Worm (Caenorhabditis elegans) whole organism, midembryonic: ENCODE data around the gene C54C6.11.

Experiments
- T22C8.4 ChIP-seq: fragments of 200-800 bp; sonication (Bioruptor generic); IDR thresholded peaks from 2 replicates; pipeline ENCODE4 v1.3.6; 2022; ENCODE audit warnings: missing genetic modification characterization, missing compliant biosample characterization
- cog-1 ChIP-seq: sonication (generic microtip); optimal IDR thresholded peaks from 2 replicates; lab custom pipeline; 2016; ENCODE audit warnings: missing genetic modification characterization, missing compliant biosample characterization
- flt-1 ChIP-seq: fragments of 200-800 bp; sonication (Bioruptor generic); IDR thresholded peaks from 2 replicates; pipeline ENCODE4 v1.3.6; 2022; ENCODE audit warnings: missing genetic modification characterization, missing compliant biosample characterization
- klf-2 ChIP-seq: fragments of 200-800 bp; sonication (Bioruptor generic); conservative IDR thresholded peaks from 2 replicates; pipeline ENCODE4 v1.3.6; 2022; ENCODE audit warnings: missing genetic modification reagents, missing genetic modification characterization, missing compliant biosample characterization
- med-1 ChIP-seq: sonication (generic microtip); optimal IDR thresholded peaks from 2 replicates; lab custom pipeline; 2017; ENCODE audit warnings: missing genetic modification characterization, mild to moderate bottlenecking, missing compliant biosample characterization, antibody characterized with exemption, missing genetic modification reagents; ENCODE audit not compliant: insufficient read depth
- ref-1 ChIP-seq: fragments of 200-800 bp; sonication (Bioruptor generic); conservative IDR thresholded peaks from 2 replicates; pipeline ENCODE4 v1.3.6; 2022; ENCODE audit warnings: missing genetic modification reagents, missing genetic modification characterization, missing compliant biosample characterization
- tab-1 ChIP-seq: fragments of 200-800 bp; sonication (Bioruptor generic); IDR thresholded peaks from 2 replicates; pipeline ENCODE4 v1.3.6; 2022; ENCODE audit warnings: missing genetic modification characterization, missing compliant biosample characterization
- ztf-23 ChIP-seq: fragments of 200-800 bp; sonication (Bioruptor generic); IDR thresholded peaks from 2 replicates; pipeline ENCODE4 v1.3.6; 2022; ENCODE audit warnings: missing genetic modification reagents, missing genetic modification characterization, missing compliant biosample characterization
- ztf-29 ChIP-seq: fragments of 200-800 bp; sonication (Bioruptor generic); IDR thresholded peaks from 2 replicates; pipeline ENCODE4 v1.3.6; 2022; ENCODE audit warnings: missing genetic modification reagents, missing genetic modification characterization, missing compliant biosample characterization

C54C6.11 gene

ce11 chrIII:3519505-3519904 lies 28.6 kb upstream of the C54C6.11 start, which contains the start of gene hmit-1.3:
TSS of gene hmit-1.3 (minus strand) at chrIII:3519607.
- TF ChIP-seq med-1 (GFP tag; lab: Kevin White, UChicago) (no peak), flt-1 (GFP tag; lab: Robert Waterston, UW) (no peak), tab-1 (GFP tag; lab: Robert Waterston, UW) (no peak)

ce11 chrIII:3520417-3520816 lies 27.7 kb upstream of the C54C6.11 start:
- TF ChIP-seq T22C8.4 (GFP tag; lab: Robert Waterston, UW), result no peak
- TF ChIP-seq ztf-23 (GFP tag; lab: Robert Waterston, UW), result no peak
- no peak for TF ChIP-seq tab-1 (GFP tag; lab: Robert Waterston, UW)
- TF ChIP-seq flt-1 (GFP tag; lab: Robert Waterston, UW), result no peak
- no peak for TF ChIP-seq ref-1
- TF ChIP-seq ztf-29, result no peak
- no peak for TF ChIP-seq med-1 (GFP tag; lab: Kevin White, UChicago)
- TF ChIP-seq cog-1 (tag; lab: Kevin White, UChicago), result no peak
- no peak for TF ChIP-seq klf-2

DNA sequence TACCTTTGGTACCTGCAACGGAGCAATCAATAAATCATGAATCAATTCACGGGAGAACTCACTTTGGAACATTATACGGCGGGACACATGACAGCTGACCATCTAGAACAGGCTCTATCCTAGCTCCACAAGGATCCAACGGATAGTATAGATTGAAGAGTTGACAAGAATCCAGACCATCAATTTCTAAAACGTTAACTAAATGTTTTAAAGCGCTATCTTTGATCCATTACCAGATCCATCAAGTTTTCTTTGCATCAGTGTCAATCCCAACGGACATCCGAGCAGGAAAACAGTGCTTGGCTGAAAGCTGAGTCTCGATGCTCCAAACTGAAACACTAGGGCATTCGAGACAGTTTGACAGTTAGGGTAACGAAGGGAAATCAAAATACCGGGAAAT lies 24.8 kb upstream of the C54C6.11 start:
- TF ChIP-seq ztf-23 (GFP tag; lab: Robert Waterston, UW) (no peak), ztf-29 (no peak)

DNA sequence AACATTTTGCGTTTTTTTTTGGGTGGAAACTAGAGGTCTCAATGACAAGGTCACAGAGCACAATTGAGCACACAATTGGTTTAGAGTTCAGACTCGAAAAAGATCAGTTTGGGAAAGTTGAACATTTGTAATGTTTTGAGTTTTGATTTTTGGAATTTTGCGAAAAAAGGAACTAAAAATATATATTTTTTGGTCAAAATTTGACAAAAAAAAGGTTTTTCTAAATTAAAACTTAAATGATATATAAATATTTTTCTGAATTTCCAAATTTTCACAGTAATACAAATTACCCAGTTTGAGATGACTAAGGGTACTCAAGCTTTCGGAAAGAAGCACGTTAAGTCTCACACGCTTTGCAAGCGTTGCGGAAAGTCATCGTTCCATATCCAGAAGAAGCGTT lies 19.8 kb upstream of the C54C6.11 start, which contains the start of gene rpl-37:
Gene rpl-37, plus strand, starts transcription at position 301 of the 400 bp plus-strand sequence.
- TF ChIP-seq T22C8.4 (GFP tag; lab: Robert Waterston, UW), result no peak
- TF ChIP-seq ref-1, result no peak
- TF ChIP-seq ztf-29, result no peak
- no peak for TF ChIP-seq tab-1 (GFP tag; lab: Robert Waterston, UW)
- no peak for TF ChIP-seq klf-2
- TF ChIP-seq med-1 (GFP tag; lab: Kevin White, UChicago), result no peak

ce11 chrIII:3529744-3530208 lies 18.3 kb upstream of the C54C6.11 start, which contains the start of gene pitp-1:
TSS of gene pitp-1 (minus strand) at chrIII:3529794.
- no peak for TF ChIP-seq T22C8.4 (GFP tag; lab: Robert Waterston, UW)
- no peak for TF ChIP-seq klf-2
- TF ChIP-seq med-1 (GFP tag; lab: Kevin White, UChicago), result no peak
- TF ChIP-seq ztf-29, result no peak
- no peak for TF ChIP-seq ztf-23 (GFP tag; lab: Robert Waterston, UW)
- no peak for TF ChIP-seq flt-1 (GFP tag; lab: Robert Waterston, UW)
- no peak for TF ChIP-seq cog-1 (tag; lab: Kevin White, UChicago)
- no peak for TF ChIP-seq tab-1 (GFP tag; lab: Robert Waterston, UW)
- TF ChIP-seq ref-1, result no peak

ce11 chrIII:3532035-3532434 lies 16.1 kb upstream of the C54C6.11 start:
- TF ChIP-seq ztf-29 (no peak), T22C8.4 (GFP tag; lab: Robert Waterston, UW) (peak; percentile 18; the same call in 1 of the 2 replicates), flt-1 (GFP tag; lab: Robert Waterston, UW) (0 out of 2 replicates have a peak, but pooled peaks have one; percentile 50), cog-1 (tag; lab: Kevin White, UChicago) (peak; percentile 18), med-1 (GFP tag; lab: Kevin White, UChicago) (no peak)

DNA sequence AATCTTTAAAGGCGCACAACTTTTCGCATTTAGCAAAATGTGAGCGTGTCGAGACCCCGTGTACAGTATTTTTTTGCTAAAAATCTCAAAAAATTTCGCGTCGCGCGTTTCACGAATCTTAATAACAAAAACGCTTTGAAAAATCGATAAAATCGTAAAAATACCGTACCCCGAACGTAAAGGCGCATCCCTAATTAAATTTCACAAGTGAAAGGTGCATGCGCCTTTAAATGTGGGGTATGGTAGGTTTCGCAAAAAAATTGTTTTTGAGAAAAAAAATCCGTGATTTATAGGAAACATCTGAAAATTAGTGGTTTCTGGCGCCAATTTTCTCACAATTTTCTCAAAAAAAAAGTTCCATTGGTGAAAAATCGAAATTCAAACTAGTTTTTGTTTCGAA lies 13.9 kb upstream of the C54C6.11 start:
- TF ChIP-seq T22C8.4 (GFP tag; lab: Robert Waterston, UW) (no peak), klf-2 (no peak), med-1 (GFP tag; lab: Kevin White, UChicago) (no peak), cog-1 (tag; lab: Kevin White, UChicago) (no peak), tab-1 (GFP tag; lab: Robert Waterston, UW) (no peak), ztf-29 (no peak), flt-1 (GFP tag; lab: Robert Waterston, UW) (no peak), ref-1 (no peak)

ce11 chrIII:3537401-3537800 lies 10.7 kb upstream of the C54C6.11 start, which contains the start of gene cfap-20:
TSS of gene cfap-20 (minus strand) at chrIII:3537501.
- TF ChIP-seq flt-1 (GFP tag; lab: Robert Waterston, UW) (0 out of 2 replicates have a peak, but pooled peaks have one; percentile 6), klf-2 (no peak), ref-1 (no peak), tab-1 (GFP tag; lab: Robert Waterston, UW) (no peak), ztf-23 (GFP tag; lab: Robert Waterston, UW) (no peak)

ce11 chrIII:3539499-3539898 lies 8.6 kb upstream of the C54C6.11 start:
- TF ChIP-seq flt-1 (GFP tag; lab: Robert Waterston, UW) (no peak), tab-1 (GFP tag; lab: Robert Waterston, UW) (no peak), ref-1 (no peak), med-1 (GFP tag; lab: Kevin White, UChicago) (no peak), cog-1 (tag; lab: Kevin White, UChicago) (no peak)

ce11 chrIII:3540424-3540823 lies 7.7 kb upstream of the C54C6.11 start:
- TF ChIP-seq cog-1 (tag; lab: Kevin White, UChicago), result no peak
- 0 out of 2 replicates have a peak, but pooled peaks have one; percentile 24 for TF ChIP-seq ztf-29
- TF ChIP-seq klf-2, result no peak
- no peak for TF ChIP-seq flt-1 (GFP tag; lab: Robert Waterston, UW)
- TF ChIP-seq ztf-23 (GFP tag; lab: Robert Waterston, UW), result no peak
- no peak for TF ChIP-seq T22C8.4 (GFP tag; lab: Robert Waterston, UW)

ce11 chrIII:3541093-3541492 lies 7.0 kb upstream of the C54C6.11 start:
- TF ChIP-seq klf-2 (no peak), tab-1 (GFP tag; lab: Robert Waterston, UW) (no peak), ref-1 (no peak), ztf-23 (GFP tag; lab: Robert Waterston, UW) (no peak), med-1 (GFP tag; lab: Kevin White, UChicago) (no peak), T22C8.4 (GFP tag; lab: Robert Waterston, UW) (no peak), flt-1 (GFP tag; lab: Robert Waterston, UW) (no peak), ztf-29 (no peak), cog-1 (tag; lab: Kevin White, UChicago) (no peak)
